Worm (Caenorhabditis elegans): ENCODE data around the gene F26F2.1.

DNA sequence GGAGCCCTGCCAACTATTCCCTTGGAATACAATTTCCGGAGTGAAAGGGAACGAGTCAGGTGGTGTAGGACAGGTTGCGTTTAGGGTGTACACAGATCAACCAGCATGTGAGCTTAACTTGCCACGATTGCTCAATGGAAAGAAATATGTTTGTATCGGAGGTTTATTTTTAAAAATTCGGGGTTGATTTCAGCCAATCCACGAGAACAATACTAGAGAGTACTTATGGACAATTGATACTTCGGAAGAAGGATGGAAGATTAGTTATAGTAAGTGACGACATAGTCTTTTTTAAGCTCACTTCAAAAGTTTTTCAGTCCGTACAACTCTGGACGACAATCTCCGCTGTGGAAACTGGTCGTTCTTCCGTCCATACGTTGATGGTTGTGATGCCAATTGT, 13.2 kb upstream of the F26F2.1 start:
- TF ChIP-seq F39B2.1 (GFP tag; IDR thresholded peaks at IDR 0.05) (no peak), sdz-38 (tag; optimal IDR thresholded peaks at IDR 0.05) (no peak), lir-1 (GFP tag; conservative IDR thresholded peaks at IDR 0.05) (no peak), ccch-3 (GFP tag; optimal IDR thresholded peaks at IDR 0.05) (no peak), efl-1 (GFP tag; optimal IDR thresholded peaks at IDR 0.05) (no peak), nhr-80 (tag; optimal IDR thresholded peaks at IDR 0.05) (no peak), bed-2 (GFP tag; IDR thresholded peaks at IDR 0.05) (no peak), snpc-4 (GFP tag; optimal IDR thresholded peaks at IDR 0.05) (no peak), snpc-4 (tag; optimal IDR thresholded peaks at IDR 0.05) (no peak), unc-62 (GFP tag; optimal IDR thresholded peaks at IDR 0.05) (no peak), nhr-27 (tag; optimal IDR thresholded peaks at IDR 0.05) (no peak), madf-6 (GFP tag; IDR thresholded peaks at IDR 0.05) (no peak), sea-2 (GFP tag; IDR thresholded peaks at IDR 0.05) (no peak), cebp-1 (GFP tag; IDR thresholded peaks at IDR 0.05) (no peak), cebp-1 (tag; optimal IDR thresholded peaks at IDR 0.05) (no peak), pha-4 (tag; optimal IDR thresholded peaks at IDR 0.05) (no peak)
